Fruit fly (Drosophila melanogaster) ovary, adult (tissue): ENCODE data around the gene CG11598.

Experiments used
- CG17801 ChIP-seq: fragments of 200-800 bp; optimal IDR thresholded peaks from 2 replicates; lab custom pipeline; 2019; ENCODE audit warnings: missing biosample characterization, mild to moderate bottlenecking, missing genetic modification characterization, moderate library complexity; ENCODE audit not compliant: partially characterized antibody

CG11598 gene

DNA sequence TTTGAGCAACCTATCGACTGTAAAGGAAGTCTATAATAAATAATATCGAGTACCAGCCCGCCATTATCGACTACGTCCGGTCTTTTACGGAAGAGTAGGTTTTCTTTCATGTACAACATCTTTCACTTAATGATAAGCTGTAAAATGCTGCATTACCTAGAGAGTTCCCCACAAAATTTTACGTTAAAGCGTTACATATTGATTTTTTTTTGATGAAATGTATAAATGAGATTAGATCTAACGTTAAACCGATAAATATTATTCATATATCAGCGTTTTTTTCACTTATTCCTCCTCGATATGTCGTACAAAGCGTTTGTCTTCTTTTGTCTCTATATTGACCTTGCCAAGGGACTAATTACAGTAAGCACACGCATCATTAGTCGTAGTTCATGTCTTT is at the start of gene CG11598:
Gene CG11598, plus strand, starts transcription at position 301 of the 400 bp plus-strand sequence.
- TF ChIP-seq CG17801 (GFP tag; lab: Kevin White, UChicago), result no peak

DNA sequence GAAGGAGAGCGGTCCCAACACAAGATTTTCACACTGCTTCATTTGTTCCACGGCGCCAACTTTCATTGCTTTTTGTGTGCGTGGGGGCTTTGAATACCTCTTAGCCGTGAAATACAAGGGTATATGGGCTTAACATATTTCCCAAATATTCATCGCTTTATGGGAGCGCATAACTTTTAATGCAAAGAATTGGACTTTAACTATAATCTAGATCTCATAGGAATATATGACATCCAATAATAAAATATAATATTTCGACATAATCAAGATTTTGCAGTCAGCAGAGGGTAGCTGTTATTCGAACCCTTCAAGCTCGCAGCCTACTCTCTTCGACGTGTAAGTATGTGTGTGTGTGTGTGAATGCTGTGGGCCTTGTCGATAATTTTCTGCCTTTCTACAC is 43.0 kb upstream of the CG11598 start:
- TF ChIP-seq CG17801 (GFP tag; lab: Kevin White, UChicago), result no peak

DNA sequence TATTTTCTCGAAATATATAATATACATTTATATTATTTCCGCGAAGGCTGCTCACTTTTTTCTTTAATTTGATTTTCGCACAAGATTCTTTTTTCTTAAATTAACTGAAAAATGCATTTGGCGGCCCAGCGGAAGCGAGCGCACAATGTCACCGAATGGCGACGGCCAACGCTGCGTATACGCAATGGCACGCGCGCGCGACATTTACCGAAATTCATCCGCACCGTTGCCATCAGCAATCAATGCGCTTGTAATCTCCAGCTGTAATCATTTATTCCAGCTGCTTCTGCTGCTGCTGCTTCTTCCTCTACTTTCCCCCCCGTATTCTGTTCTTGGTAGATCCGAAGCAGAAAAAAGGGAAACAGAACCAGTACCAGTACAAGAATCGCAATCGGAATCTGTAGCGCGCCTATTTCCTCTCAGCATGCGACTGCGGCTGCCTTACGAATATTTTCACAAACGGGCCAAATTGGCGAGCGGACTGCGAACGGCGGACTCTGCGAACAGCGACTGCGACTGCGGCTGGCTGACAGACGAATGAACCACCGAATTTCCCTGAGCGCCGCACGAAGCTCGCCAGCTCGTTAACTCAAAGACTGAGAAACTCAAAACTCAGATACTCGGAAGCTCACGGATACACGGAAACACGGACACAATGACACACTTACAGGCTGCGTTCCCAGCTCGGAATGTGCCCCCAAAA is 39.4 kb upstream of the CG11598 start, which contains the start of gene Octbeta2R:
Gene Octbeta2R, minus strand, starts transcription at position 539 of the 703 bp plus-strand sequence.
- no peak for TF ChIP-seq CG17801 (GFP tag; lab: Kevin White, UChicago)

DNA sequence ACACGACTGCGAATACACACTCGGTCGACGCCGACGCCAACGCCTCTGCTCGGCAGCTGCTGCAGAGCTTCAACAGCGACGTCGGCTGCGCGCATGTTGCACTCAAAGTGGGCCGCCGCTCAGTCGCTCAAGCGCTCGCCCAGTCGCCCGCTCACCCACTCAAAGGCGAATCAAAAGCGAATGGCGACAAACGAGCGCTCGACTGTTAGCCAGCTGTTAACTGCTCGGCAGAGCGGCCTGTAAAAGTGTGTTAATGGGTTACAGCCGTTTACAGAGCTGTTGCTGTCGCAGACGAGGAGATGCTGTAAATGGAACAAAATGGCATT is 38.9 kb upstream of the CG11598 start:
- no peak for TF ChIP-seq CG17801 (GFP tag; lab: Kevin White, UChicago)

DNA sequence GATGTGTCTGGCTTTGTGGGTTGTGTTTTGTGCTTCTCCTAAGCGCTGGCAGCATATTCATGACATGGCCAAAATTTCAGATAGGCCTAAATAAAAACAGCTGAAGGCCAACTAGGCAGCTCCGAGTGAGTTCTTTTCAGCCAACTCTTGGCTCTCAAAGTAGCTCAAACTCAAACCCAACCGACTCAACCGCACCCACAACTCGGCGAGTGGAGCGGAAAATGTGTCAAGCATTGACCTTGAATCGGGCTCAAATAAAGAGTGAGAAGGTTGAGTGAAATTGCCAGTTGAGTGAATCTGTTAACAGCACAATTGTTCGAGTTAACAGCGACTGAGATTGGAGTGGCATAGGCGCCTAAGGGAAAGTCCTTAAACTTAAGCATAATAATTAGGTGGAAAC is 22.7 kb upstream of the CG11598 start:
- no peak for TF ChIP-seq CG17801 (GFP tag; lab: Kevin White, UChicago)

DNA sequence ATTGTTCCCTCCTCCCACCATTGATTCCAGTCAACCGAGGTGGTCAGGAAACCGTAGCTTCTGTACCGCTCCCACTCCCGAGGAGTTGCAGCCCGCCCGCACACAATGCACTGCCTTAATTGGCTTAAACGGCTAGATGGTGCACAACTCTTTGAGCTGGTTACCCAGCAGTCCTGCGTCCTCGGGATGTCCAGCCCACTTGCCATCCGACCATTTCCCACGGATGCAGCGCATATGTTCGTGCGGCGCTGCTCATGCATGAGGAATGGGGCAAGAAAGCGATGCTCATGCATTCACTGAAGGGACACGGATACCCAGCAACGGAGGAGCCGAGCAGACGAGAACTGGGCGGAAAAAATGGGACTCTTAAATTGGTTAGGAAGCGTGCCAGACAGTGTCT is 19.2 kb upstream of the CG11598 start:
- no peak for TF ChIP-seq CG17801 (GFP tag; lab: Kevin White, UChicago)

DNA sequence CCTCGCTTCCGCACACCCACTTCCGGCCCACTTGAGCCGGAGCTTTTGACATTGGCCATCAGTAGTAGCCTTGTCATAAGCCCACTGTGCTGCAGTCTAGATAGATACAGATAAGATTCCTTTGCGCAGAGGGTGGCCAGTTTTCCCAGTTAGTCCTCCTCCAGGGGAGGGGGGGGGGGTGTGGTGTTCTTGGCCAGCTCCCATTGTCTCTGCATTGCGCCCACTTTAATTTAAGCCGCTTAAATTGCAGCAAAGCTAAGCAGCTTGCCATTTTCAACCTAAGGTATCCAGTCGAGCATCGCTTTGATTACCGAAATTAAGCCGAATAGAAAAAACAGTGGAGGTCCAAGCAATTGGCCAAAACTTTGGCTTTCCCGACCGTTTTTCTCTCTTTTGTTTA is 11.9 kb upstream of the CG11598 start:
- no peak for TF ChIP-seq CG17801 (GFP tag; lab: Kevin White, UChicago)

DNA sequence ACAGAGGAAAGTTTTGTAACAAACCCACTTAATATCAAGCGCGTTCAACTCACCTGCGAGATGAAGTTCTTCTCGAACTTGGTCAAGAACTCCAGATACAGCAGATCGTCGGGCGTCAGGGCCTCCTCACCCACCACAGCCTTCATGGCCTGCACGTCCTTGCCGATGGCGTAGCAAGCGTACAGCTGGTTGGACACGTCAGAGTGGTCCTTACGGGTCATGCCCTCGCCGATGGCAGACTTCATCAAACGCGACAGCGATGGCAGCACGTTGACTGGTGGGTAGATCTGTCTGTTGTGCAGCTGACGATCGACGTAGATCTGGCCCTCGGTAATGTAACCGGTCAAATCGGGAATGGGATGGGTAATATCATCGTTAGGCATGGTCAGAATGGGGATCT is 9.8 kb upstream of the CG11598 start:
- TF ChIP-seq CG17801 (GFP tag; lab: Kevin White, UChicago), result no peak

DNA sequence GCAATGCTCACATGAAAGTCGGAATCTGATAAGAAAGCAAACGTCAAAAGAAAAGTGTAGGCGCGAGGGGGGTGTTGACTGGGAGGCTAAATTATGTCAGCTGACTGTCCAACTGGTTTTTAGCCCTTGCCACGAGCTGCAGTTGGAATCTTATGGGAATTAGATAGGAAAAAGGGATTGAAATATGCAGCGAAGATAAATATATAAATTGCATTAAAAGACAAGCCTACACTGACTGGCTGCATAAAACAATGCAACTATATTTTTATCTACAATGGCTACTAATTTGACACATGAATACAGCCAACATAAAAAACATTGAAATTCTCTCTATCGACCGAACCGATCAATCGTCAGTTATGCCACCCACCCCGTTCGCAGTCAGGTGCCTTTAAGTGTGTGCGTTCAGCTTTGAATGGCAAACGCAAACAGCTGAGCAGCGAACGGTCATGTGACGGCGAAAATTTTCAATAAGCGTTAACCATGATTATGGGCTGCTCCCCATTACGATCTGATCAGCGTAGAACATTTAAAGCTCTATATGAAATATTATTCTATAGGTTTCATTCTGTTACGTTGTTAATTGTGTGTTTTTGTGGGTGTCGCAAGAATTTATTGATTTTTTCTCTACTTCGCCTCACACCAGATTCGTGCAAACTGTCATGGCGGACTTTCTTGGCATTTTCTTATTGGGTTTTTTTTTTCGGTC is 7.9 kb upstream of the CG11598 start:
- no peak for TF ChIP-seq CG17801 (GFP tag; lab: Kevin White, UChicago)

DNA sequence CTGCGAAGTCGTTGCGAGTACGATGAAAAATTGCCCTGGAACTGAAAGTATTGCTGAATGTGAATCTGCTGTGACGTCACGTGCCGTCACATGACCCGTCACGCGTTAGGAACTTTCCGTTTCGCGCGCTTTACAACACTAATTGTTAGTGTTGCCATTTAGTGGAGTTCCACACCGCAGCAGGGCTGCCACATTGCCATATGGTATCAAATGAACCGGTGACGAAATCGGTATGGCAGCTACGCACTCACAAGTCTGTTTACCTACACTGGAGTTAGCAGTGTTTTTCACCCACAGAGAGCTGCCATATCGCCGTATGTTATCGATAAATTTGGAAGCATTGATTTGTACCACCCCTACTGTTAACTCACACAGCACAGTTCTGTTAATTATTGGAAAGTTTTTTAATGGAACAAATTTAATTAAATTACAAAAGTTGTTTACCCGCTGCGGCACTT is 7.0 kb upstream of the CG11598 start, which contains the start of the genes Vha55 and Snx3:
Gene Vha55, minus strand, starts transcription at position 139 of the 458 bp plus-strand sequence.
Gene Snx3, plus strand, starts transcription at position 341 of the 458 bp plus-strand sequence.
- peak; percentile 27 for TF ChIP-seq CG17801 (GFP tag; lab: Kevin White, UChicago)

DNA sequence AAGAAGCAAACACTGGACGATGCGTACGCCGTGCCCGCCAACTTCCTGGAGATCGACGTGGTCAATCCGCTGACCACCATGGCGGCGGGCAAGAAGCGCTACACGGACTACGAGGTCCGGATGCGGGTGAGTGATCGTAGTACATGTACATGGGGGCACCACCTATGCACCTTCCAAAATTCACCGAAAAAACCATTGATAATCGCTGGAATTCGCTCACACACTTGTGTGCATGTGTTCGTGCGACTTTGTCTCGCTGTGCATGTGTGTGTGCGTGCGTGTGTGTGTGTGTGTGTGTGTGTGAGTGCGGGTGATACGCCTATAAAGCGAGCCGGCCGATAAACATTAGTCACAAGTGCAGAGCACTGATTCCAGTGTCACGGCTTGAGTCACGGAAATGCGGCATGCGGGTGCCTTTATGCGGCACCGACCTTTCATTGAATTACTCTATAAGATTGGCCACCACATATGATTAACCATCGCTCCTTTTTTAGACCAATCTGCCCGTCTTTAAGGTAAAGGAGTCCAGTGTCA is 6.3 kb upstream of the CG11598 start:
- no peak for TF ChIP-seq CG17801 (GFP tag; lab: Kevin White, UChicago)

DNA sequence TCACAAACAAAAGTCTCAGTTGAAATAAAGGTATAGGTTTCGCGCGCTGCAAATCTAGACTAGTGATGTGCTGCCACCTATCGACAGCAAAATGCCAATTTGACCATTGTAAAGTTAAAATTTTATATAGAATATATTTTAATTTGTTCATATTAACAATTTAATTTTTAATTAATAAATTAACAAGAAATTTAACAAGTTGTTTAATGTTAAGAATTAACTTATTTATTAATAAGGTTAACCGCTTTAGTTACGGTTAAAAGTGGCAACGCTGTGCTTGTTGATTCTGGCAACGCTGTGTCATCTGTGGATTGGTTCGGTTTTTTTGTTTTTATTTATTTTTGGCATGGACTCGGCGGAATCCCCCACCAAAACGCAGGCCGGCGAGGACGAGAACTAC is 4.3 kb upstream of the CG11598 start, which contains the start of gene Not10:
Gene Not10, plus strand, starts transcription at position 279 of the 400 bp plus-strand sequence.
- TF ChIP-seq CG17801 (GFP tag; lab: Kevin White, UChicago), result peak; percentile 29

DNA sequence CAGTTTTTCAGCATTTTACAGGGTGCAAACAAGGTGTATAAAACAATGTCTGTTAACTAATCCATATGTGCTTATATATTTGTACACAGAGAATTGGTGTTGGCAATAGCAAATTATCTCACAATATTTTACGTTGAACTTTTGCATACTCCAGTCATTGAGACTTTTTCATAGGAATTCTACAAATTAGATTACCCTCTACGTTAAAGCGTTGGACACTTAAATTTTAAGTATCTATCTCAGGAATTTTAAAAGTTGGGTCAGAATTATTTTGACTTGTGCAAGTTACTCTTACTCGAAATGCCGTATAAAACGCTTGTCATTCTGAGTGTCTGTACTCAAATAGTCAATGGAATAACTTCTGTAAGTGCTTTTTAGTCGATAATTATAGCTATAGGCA is 1.7 kb upstream of the CG11598 start, which contains the start of gene CG18530:
Gene CG18530, plus strand, starts transcription at position 301 of the 400 bp plus-strand sequence.
- no peak for TF ChIP-seq CG17801 (GFP tag; lab: Kevin White, UChicago)

DNA sequence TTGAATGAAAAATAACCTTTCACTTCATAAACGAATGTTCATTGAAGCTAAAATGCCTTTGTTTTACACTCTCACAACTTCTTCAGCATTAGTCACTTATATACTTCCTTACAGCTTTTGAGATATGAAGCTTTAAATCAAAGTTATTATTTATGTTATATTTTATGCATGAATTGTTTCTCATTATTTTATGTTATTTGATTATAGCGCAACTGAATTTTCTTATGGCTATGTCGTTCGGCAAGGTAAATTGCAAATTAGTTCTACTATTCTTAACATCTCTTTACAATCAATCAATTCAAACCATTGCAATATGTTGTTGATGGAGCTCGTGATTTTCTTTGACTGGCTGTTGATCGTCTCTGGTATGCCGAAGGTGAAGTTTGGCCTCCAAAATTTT is 1.5 kb downstream of the CG11598 start, which contains the start of gene CG11600:
Gene CG11600, plus strand, starts transcription at position 301 of the 400 bp plus-strand sequence.
- TF ChIP-seq CG17801 (GFP tag; lab: Kevin White, UChicago), result no peak

DNA sequence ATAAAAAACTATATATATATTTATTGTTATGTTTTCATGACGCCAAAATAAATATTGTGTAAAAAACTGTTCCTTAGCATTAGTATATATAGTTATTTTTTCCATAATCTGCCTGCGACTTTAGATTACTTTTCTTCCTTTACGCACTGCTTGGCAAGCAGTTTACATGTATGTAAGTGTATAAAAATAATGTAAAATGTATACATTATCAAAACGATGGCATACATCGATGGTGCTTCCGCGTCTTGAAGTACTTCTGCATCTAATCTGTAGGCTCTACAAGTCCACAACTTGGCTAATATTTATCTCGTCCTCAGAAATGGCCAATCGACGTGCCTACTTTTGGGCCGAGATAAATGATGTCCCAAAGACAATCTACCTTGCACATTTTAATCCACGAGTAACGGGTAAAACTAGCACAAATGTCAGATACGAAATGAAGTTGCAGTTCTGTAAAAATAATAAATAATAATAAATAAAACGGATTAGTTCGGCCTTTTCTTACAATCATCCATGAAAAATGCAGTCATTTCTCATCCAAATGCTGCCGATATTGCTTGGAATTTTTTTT is 3.3 kb downstream of the CG11598 start, which contains the start of gene CG11608:
Gene CG11608, plus strand, starts transcription at position 521 of the 571 bp plus-strand sequence.
- no peak for TF ChIP-seq CG17801 (GFP tag; lab: Kevin White, UChicago)
